Fruit fly (Drosophila melanogaster): ENCODE measurements around the gene CG6333.

CG6333 gene

DNA sequence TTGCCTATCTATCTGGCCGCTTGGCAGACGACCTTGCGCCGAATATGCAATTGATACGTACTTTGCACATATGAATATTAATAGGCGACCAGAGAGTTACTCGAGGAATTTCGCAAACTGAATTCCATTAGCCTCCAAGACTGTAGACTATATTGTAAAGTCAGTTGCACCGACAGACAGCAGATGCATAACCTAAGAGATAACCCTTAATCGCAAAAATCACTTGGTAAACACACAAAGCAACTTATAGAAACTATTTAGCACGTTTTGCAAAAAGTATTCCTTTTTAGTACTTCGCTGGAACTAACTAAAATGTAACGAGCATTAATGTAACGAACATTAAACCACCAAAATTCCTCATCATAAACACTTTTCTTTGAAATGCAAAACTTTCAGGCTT is at the start of gene CG6333:
CG6333 (minus strand) TSS at position 101 of the 400 bp plus-strand sequence.
- TF ChIP-seq Myc (optimal IDR thresholded peaks at IDR 0.05) (no peak), psq (optimal IDR thresholded peaks at IDR 0.05) (no peak), insv (optimal IDR thresholded peaks at IDR 0.05) (no peak), ttk (optimal IDR thresholded peaks at IDR 0.05) (no peak), Sin3A (optimal IDR thresholded peaks at IDR 0.05) (no peak), h (optimal IDR thresholded peaks at IDR 0.05) (no peak)

DNA sequence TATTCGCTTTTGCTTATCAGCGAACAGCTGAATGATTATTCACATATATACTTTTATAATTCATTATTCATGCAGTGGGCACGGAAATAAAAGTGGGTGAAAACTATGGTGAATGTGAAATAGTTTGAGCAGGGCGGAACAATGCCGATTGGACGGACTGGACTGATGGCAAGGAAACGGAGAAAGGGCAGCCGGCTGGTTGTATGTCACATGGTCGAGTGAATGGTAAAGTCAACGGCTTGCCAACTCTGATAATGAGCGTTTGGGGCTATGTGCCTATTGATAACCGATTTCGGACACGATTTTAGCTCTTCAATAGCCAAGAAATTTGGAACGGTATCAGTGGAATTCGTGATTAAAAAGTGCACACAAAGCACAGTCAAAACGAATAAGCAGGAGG is 49.7 kb upstream of the CG6333 start:
- TF ChIP-seq h (optimal IDR thresholded peaks at IDR 0.05), result no peak
- TF ChIP-seq Myc (optimal IDR thresholded peaks at IDR 0.05), result no peak
- TF ChIP-seq insv (optimal IDR thresholded peaks at IDR 0.05), result no peak
- no peak for TF ChIP-seq Sin3A (optimal IDR thresholded peaks at IDR 0.05)
- TF ChIP-seq psq (optimal IDR thresholded peaks at IDR 0.05), result no peak
- no peak for TF ChIP-seq ttk (optimal IDR thresholded peaks at IDR 0.05)

DNA sequence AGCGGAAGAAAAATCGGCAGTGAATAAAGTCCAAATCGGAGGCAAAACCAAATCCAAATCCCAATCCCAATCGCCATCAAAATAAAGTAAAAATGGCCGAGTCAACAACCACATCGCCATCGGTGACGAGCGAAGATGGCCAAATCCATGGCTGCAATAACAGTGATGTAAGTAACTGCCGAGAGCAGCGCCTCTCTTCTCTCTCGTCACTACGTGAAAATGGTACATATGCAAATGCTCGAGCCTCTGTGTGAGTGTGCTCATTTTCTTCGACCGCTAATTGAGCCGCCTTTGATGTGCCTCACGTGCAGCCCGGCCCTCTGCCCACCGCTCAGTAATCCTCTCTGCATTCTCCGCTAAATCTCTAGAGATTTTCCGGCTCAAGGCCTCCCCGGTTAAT is 48.4 kb upstream of the CG6333 start:
- no peak for TF ChIP-seq psq (optimal IDR thresholded peaks at IDR 0.05)
- TF ChIP-seq h (optimal IDR thresholded peaks at IDR 0.05), result no peak
- TF ChIP-seq insv (optimal IDR thresholded peaks at IDR 0.05), result no peak
- TF ChIP-seq Sin3A (optimal IDR thresholded peaks at IDR 0.05), result no peak
- TF ChIP-seq ttk (optimal IDR thresholded peaks at IDR 0.05), result no peak
- no peak for TF ChIP-seq Myc (optimal IDR thresholded peaks at IDR 0.05)

DNA sequence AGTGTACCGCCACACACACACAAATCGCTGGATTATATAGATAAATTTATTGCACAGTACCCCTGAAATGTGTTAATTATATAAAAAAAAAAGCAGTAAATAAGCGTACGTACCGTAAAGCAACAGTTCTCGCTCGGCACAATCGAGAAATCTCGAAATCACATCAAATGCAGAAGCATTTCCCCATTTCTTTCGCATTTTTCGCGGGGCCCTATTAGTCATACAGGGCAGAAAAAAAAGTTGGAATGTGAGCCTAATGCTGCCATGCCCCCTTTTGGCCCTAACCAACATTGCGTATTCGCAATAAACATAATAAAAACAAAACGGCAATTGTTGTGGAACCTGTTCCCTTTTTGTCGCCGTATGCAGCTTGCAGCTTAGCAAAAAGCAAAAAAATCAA is 47.7 kb upstream of the CG6333 start:
- TF ChIP-seq h (optimal IDR thresholded peaks at IDR 0.05) (no peak), Myc (optimal IDR thresholded peaks at IDR 0.05) (no peak), Sin3A (optimal IDR thresholded peaks at IDR 0.05) (no peak)

DNA sequence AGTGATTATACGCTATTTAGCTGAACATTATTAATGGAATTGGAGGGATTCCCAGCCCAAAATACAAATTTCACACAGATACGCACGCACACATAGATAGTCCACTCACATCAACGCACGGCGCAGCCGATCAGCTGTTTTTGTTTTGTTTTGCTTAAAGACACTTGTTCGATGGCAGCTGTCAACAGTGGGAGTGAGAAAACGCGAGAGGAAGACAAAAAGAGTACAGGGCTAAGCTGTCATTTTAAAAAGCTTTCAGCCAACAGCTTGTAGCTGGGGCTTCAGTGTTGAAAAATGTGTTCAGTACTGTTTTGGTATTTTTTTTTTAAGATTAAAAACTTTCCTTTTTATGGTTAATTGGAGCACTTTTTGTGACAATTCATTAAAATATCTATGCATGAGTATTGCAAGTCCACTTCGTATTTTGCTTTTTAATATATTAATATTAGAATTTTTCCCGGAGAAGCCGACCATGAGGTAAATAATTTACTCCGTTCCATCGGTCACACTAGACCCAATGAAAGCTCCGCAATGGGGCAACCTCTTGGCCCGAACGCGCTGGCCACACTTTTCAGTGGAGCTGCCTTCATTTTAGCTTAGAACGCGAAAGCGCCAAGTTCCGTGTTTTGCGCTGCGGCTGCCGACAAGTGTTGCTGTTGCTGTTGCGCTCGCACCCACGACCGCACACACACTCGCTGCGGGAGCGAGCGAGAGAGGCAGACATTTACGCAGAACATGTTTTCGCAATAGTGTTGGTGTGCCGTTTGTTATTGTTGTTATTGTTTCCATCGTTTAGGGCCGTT is 47.1 kb upstream of the CG6333 start:
- TF ChIP-seq insv (optimal IDR thresholded peaks at IDR 0.05) (no peak), ttk (optimal IDR thresholded peaks at IDR 0.05) (no peak), psq (optimal IDR thresholded peaks at IDR 0.05) (no peak), h (optimal IDR thresholded peaks at IDR 0.05) (no peak), Sin3A (optimal IDR thresholded peaks at IDR 0.05) (no peak), Myc (optimal IDR thresholded peaks at IDR 0.05) (no peak)

DNA sequence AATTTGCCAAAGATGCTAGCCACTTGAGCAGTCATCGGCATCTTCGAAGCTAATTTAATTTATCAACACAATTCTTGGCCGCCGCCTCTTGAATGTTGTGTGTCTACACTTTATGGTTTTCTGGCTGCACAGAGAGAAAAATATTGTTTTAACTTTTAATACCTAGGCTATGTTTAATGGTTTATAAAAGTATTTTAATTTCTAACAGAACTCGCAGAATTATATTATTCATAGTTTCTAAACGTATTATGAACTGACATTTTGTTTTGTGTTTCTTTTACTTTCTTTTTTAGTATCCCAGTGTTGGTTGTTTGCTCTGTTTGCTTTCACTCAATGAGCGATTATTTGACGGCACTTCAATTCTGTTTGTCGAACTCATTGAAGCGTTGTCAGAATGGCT is 46.2 kb upstream of the CG6333 start:
- no peak for TF ChIP-seq Myc (optimal IDR thresholded peaks at IDR 0.05)
- no peak for TF ChIP-seq Sin3A (optimal IDR thresholded peaks at IDR 0.05)
- no peak for TF ChIP-seq h (optimal IDR thresholded peaks at IDR 0.05)
- no peak for TF ChIP-seq insv (optimal IDR thresholded peaks at IDR 0.05)
- no peak for TF ChIP-seq psq (optimal IDR thresholded peaks at IDR 0.05)
- TF ChIP-seq ttk (optimal IDR thresholded peaks at IDR 0.05), result no peak

DNA sequence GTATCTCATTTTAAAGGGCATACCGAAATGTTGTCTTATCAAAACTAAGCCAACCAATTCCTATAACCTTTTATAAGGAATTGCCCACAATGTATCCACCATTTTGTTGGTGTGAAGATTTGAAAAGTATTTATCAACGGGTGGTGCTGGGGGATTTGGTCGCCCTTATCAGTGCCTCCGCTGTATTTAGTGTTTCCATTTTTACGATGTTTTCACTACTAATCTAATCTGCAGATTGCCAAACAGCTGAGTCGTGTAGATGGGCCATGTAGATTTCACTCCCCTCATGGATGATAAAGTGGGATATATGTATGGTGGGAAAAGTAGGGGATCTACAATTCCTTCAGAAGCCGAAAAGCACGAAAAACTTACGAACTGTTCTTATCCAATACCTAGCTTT is 45.4 kb upstream of the CG6333 start:
- no peak for TF ChIP-seq psq (optimal IDR thresholded peaks at IDR 0.05)

DNA sequence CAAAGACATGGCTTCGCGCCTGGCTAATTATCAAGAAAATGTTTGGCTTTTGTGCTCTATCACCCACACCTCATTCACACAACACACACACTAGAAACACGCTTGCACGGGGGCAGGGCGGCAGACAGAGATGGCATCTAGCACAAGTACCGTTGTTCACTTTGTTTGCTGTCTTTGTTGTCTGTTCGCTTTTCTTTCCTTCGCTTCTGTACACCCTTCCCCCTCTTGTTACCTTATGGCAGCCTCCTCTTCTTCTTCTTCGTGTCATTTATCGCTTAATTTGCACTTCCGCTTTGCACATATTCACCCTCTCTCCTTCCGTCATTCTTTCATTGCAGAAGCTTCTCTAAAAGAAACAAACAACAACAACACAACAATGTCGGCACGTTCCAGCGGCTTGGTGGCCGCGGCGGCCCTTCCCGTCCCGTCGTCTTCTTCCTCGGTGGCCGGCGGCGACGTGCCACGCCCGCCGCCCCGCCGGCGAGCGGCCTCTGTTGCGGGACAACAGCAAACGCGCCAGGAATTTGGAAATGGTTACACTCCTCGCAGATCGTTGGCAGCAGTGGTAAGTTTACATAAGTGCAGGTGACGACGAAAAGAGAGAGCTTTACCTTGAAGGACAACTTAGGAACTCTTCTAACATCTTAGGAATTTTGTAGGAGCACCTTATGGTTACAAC is 44.6 kb upstream of the CG6333 start:
- TF ChIP-seq insv (optimal IDR thresholded peaks at IDR 0.05) (no peak), Myc (optimal IDR thresholded peaks at IDR 0.05) (no peak), Sin3A (optimal IDR thresholded peaks at IDR 0.05) (no peak), psq (optimal IDR thresholded peaks at IDR 0.05) (no peak), ttk (optimal IDR thresholded peaks at IDR 0.05) (no peak)

DNA sequence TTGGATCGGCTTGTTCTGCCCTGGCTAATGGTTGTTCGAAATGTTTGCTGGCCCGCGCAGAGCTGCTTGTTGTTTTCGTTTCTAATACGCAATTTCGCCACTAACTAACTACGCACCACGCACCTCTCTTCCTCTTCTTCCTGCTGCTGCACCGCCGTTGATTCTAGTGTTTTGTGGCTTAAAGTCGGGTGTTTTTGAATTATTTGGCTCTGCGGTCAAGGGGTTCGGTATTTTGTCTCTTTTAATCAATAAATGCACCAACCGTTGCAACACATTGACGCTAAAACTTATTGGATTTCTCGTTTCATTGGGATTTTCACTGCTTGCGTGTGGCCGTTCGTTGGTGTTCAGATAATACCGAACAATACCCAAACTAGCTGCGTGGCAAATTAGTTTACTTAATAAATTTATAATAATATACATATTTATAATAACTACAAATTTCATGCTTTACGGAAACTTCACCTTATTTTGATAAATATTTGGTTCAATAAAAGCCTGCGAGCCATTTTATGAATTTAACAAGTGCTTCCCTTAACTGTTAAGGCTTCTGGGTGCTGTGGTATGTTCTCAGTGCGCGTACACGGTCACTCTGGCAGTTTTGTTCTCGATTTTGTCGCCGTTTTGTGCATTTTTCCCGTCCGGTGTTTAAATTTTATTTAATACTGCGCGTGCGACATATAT is 43.6 kb upstream of the CG6333 start, which contains the start of the genes Edc3 and Nedd4:
Edc3 (minus strand) TSS at position 351 of the 684 bp plus-strand sequence.
Nedd4 (plus strand) TSS at position 571 of the 684 bp plus-strand sequence.
- TF ChIP-seq h (optimal IDR thresholded peaks at IDR 0.05) (no peak), ttk (optimal IDR thresholded peaks at IDR 0.05) (no peak), insv (optimal IDR thresholded peaks at IDR 0.05) (no peak), Sin3A (optimal IDR thresholded peaks at IDR 0.05) (no peak), psq (optimal IDR thresholded peaks at IDR 0.05) (no peak), Myc (optimal IDR thresholded peaks at IDR 0.05) (no peak)

DNA sequence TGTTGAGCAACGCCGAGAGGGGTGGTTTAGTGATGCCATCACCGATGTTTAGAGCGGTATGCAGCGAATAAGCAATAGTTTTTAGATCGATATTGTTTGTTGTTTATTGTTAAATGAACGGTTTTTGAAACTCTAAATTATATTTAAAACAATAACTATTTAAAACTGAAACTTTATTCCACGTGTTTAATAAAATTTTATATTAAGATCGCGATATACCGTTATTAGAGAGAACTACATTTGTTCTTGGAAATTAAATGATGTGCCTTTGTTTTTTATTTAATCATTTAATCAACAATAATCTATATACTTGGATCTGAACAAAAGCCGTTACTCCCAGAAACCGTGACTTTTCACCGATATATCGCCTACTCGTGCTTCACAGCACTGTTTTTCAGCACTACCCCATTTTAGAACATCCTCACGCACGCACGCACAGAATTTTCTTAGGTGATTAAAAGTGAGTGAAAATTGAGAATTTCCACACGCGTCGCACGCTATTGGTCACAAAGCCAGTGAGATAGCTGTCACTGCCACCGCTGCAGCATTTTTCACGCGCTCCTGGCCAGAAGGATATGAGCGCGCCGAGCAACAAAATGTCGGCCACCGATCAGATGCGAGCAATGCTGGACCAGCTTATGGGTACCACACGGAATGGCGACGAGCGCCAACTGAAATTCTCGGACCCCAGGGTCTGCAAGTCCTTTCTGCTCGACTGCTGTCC is 28.0 kb upstream of the CG6333 start, which contains the start of the genes U4-U6-60K and CG7564:
U4-U6-60K (minus strand) TSS at position 20 of the 724 bp plus-strand sequence.
CG7564 (plus strand) TSS at position 406 of the 724 bp plus-strand sequence.
- TF ChIP-seq Sin3A (optimal IDR thresholded peaks at IDR 0.05) (no peak), Myc (optimal IDR thresholded peaks at IDR 0.05) (no peak), psq (optimal IDR thresholded peaks at IDR 0.05) (no peak), h (optimal IDR thresholded peaks at IDR 0.05) (no peak), ttk (optimal IDR thresholded peaks at IDR 0.05) (no peak), insv (optimal IDR thresholded peaks at IDR 0.05) (no peak)

DNA sequence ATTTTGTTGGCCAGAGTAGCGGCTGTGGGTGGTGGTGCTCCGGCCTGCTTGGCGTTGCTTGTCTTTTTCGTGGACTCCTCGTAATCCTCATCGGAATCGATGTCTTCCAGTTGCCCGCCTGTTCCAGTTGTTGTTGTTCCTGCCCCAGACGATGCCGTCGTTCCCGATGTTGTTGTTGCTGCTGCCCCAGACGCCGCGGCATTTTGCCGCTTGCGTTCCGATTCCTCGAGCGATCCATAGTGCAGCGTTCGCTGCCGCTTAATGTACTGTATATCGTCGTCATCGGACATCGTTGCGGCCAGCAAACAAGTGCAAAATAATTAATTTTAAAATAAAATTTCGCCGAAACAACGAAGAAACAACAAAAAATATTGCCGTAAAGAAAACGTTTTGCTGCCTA is 27.5 kb upstream of the CG6333 start:
- no peak for TF ChIP-seq Sin3A (optimal IDR thresholded peaks at IDR 0.05)
- TF ChIP-seq h (optimal IDR thresholded peaks at IDR 0.05), result no peak
- no peak for TF ChIP-seq ttk (optimal IDR thresholded peaks at IDR 0.05)
- TF ChIP-seq Myc (optimal IDR thresholded peaks at IDR 0.05), result no peak
- TF ChIP-seq psq (optimal IDR thresholded peaks at IDR 0.05), result no peak
- TF ChIP-seq insv (optimal IDR thresholded peaks at IDR 0.05), result no peak
